Fruit fly (Drosophila melanogaster) whole organism, pupa: ENCODE measurements around the gene CG11334.
A peak's percentile ranks its signal among the peaks of the same experiment; 100 is the strongest.

Experiments
- CG10348 ChIP-seq: fragments of 200-800 bp; sonication (Bioruptor generic); IDR thresholded peaks from 2 replicates; pipeline ENCODE4 v1.3.6; 2022; ENCODE audit warnings: missing biosample characterization, missing genetic modification characterization
- CG12605 ChIP-seq: fragments of 200-800 bp; sonication (Bioruptor generic); IDR thresholded peaks from 2 replicates; pipeline ENCODE4 v1.3.6; 2022; ENCODE audit warnings: missing biosample characterization, missing genetic modification characterization
- CG13204 ChIP-seq: fragments of 200-800 bp; sonication (Bioruptor generic); optimal IDR thresholded peaks from 2 replicates; lab custom pipeline; 2018; ENCODE audit warnings: missing biosample characterization, mild to moderate bottlenecking, missing genetic modification characterization, moderate library complexity
- CG14655 ChIP-seq: fragments of 200-800 bp; sonication (Bioruptor generic); optimal IDR thresholded peaks from 3 replicates; lab custom pipeline; 2017; ENCODE audit warnings: mild to moderate bottlenecking, missing biosample characterization, missing genetic modification reagents, missing genetic modification characterization
- CG15710 ChIP-seq: fragments of 200-800 bp; sonication (Bioruptor generic); optimal IDR thresholded peaks from 2 replicates; lab custom pipeline; 2018; ENCODE audit warnings: missing biosample characterization, mild to moderate bottlenecking, missing genetic modification characterization, moderate library complexity
- CG17806 ChIP-seq: fragments of 200-800 bp; sonication (Bioruptor generic); optimal IDR thresholded peaks from 2 replicates; lab custom pipeline; 2018; ENCODE audit warnings: missing biosample characterization, mild to moderate bottlenecking, missing genetic modification characterization, moderate library complexity
- CG32121 ChIP-seq: fragments of 200-800 bp; sonication (Bioruptor generic); IDR thresholded peaks from 2 replicates; pipeline ENCODE4 v1.3.6; 2022; ENCODE audit warnings: missing biosample characterization, missing genetic modification characterization
- CG34367 ChIP-seq: fragments of 200-800 bp; sonication (Bioruptor generic); optimal IDR thresholded peaks from 2 replicates; lab custom pipeline; 2018; ENCODE audit warnings: missing biosample characterization, mild to moderate bottlenecking, missing genetic modification characterization
- CG4496 ChIP-seq: fragments of 200-800 bp; sonication (Bioruptor generic); IDR thresholded peaks from 3 replicates; pipeline ENCODE4 v1.3.6; 2022; ENCODE audit warnings: missing biosample characterization, missing genetic modification characterization
- CG8159 ChIP-seq: fragments of 200-800 bp; sonication (Bioruptor generic); optimal IDR thresholded peaks from 3 replicates; lab custom pipeline; 2018; ENCODE audit warnings: missing biosample characterization, mild to moderate bottlenecking, missing genetic modification characterization, moderate library complexity
- CG8301 ChIP-seq: fragments of 200-800 bp; sonication (Bioruptor generic); optimal IDR thresholded peaks from 2 replicates; lab custom pipeline; 2018; ENCODE audit warnings: missing biosample characterization, mild to moderate bottlenecking, missing genetic modification characterization
- CG9948 ChIP-seq: fragments of 200-800 bp; sonication (Bioruptor generic); optimal IDR thresholded peaks from 2 replicates; lab custom pipeline; 2018; ENCODE audit warnings: missing biosample characterization, mild to moderate bottlenecking, missing genetic modification characterization, moderate library complexity
- D1 ChIP-seq: fragments of 200-800 bp; sonication (Bioruptor generic); optimal IDR thresholded peaks from 2 replicates; lab custom pipeline; 2018; ENCODE audit warnings: missing biosample characterization, mild to moderate bottlenecking, missing genetic modification characterization, moderate library complexity
- EcR ChIP-seq: fragments of 200-800 bp; sonication (Bioruptor generic); optimal IDR thresholded peaks from 3 replicates; lab custom pipeline; 2019; ENCODE audit warnings: missing biosample characterization, missing genetic modification characterization, mild to moderate bottlenecking, moderate library complexity, missing genetic modification reagents
- Ets98B ChIP-seq: fragments of 200-800 bp; sonication (Bioruptor generic); IDR thresholded peaks from 2 replicates; pipeline ENCODE4 v1.3.6; 2022; ENCODE audit warnings: missing biosample characterization, missing genetic modification characterization
- Pif1A ChIP-seq: fragments of 200-800 bp; sonication (Bioruptor generic); optimal IDR thresholded peaks from 3 replicates; lab custom pipeline; 2016; ENCODE audit warnings: missing biosample characterization, missing genetic modification characterization
- Pif1B ChIP-seq: fragments of 200-800 bp; sonication (Bioruptor generic); optimal IDR thresholded peaks from 3 replicates; lab custom pipeline; 2016; ENCODE audit warnings: missing biosample characterization, missing genetic modification characterization
- Snoo ChIP-seq: fragments of 200-800 bp; sonication (Bioruptor generic); optimal IDR thresholded peaks from 3 replicates; lab custom pipeline; 2017; ENCODE audit warnings: missing biosample characterization, mild to moderate bottlenecking, missing genetic modification characterization, inconsistent platforms
- fd96Ca ChIP-seq: fragments of 200-800 bp; sonication (Bioruptor generic); IDR thresholded peaks from 3 replicates; pipeline ENCODE4 v1.3.6; 2022; ENCODE audit warnings: missing biosample characterization, missing genetic modification characterization
- gl ChIP-seq: fragments of 200-800 bp; sonication (Bioruptor generic); optimal IDR thresholded peaks from 2 replicates; lab custom pipeline; 2018; ENCODE audit warnings: missing biosample characterization, mild to moderate bottlenecking, missing genetic modification characterization
- rn ChIP-seq: fragments of 200-800 bp; sonication (Bioruptor generic); IDR thresholded peaks from 2 replicates; pipeline ENCODE4 v1.3.6; 2022; ENCODE audit warnings: missing biosample characterization, missing genetic modification characterization

CG11334 gene

DNA sequence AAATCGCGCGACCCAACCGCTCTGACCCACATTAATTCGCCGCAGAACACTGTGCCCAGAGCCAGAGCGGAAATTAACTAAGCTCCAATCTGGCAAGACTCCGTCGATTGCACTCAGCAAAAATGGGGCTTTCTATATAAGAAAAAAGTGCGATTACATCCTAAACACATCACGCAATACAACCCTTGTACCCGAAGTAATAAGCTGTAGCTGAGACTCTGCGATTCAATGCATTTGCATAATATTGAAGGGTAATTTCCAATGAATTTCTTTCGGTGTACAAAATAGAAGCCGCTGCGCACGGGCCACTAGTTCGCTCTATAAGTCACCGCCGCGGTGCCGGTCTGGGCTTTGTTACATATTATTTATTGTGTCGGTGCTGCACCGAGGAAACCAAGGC is 19.3 kb upstream of the CG11334 start:
- TF ChIP-seq fd96Ca (GFP tag; lab: Robert Waterston, UW) (peak; percentile 86), CG8301 (tag; lab: Kevin White, UChicago) (peak; percentile 70), CG8159 (tag; lab: Kevin White, UChicago) (peak; percentile 44), EcR (GFP tag; lab: Kevin White, UChicago) (no peak), rn (no peak), Snoo (tag; lab: Kevin White, UChicago) (no peak), CG10348 (GFP tag; lab: Robert Waterston, UW) (0 out of 2 replicates have a peak, but pooled peaks have one; percentile 15), CG32121 (GFP tag; lab: Robert Waterston, UW) (peak; percentile 68), CG4496 (GFP tag; lab: Robert Waterston, UW) (peak; percentile 72), gl (tag; lab: Kevin White, UChicago) (no peak), D1 (tag; lab: Kevin White, UChicago) (no peak), Ets98B (GFP tag; lab: Robert Waterston, UW) (peak; percentile 76), CG17806 (tag; lab: Kevin White, UChicago) (no peak), CG9948 (tag; lab: Kevin White, UChicago) (peak; percentile 21), CG34367 (peak; percentile 44), CG13204 (GFP tag; lab: Kevin White, UChicago) (no peak), CG14655 (GFP tag; lab: Kevin White, UChicago) (peak; percentile 68), CG12605 (peak; percentile 54), CG15710 (peak; percentile 60), Pif1A (GFP tag; lab: Kevin White, UChicago) (peak; percentile 68), Pif1B (GFP tag; lab: Kevin White, UChicago) (peak; percentile 53)

DNA sequence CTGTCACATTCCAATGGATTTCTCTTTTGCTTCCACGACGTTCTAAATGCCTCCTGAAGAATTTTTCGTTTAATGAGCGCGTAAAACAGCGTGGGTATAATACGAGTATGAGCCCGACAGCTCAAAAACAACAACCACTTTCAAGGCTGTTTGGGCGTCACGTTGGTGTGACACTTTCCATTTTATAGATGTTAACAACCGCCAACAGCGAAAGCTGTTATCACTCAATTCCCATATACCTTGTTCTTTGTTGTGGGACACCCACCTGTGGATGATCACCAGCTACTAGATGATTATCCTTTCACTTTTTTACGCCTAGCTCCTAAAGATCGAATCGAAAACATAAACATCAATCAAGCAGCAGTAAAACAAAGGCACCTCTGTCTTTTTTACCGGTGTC is 14.3 kb upstream of the CG11334 start:
- TF ChIP-seq CG9948 (tag; lab: Kevin White, UChicago) (no peak), CG12605 (no peak), CG8301 (tag; lab: Kevin White, UChicago) (no peak), Snoo (tag; lab: Kevin White, UChicago) (no peak), CG8159 (tag; lab: Kevin White, UChicago) (no peak), CG34367 (no peak)

DNA sequence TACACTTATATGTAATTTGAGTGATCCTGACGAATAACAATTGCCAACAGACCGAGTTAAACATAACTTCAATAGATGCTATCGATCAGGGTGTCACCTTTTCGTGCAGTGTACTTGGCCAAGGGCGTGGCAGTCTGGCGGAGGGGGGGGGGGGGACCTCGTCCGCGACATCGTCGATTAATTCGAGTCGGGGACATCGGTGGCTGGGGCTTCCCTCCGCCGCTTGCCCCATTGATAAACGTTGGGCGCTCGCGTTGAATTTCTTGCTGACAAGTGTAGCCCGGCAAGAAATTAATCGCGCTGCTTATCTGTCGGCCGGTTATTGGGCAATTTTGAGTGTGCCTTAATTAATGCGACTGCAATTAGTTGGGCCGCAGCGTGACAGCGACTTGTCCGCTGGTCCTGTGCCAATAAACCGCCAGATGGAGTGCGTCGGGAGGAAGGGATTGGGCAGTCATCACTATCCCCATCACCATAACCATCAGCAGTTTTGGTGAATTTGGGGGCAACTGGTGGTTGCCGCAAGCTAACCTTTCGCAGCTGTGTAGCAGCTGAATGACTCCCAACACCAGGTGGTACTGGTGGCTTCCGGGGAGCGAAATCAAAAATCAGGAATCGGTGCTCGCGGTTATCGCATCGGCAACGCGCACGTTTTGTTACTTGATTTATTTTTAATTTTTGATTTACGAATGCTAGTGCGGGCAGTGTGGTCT is 382 bp downstream of the CG11334 start:
- TF ChIP-seq CG17806 (tag; lab: Kevin White, UChicago) (no peak), fd96Ca (GFP tag; lab: Robert Waterston, UW) (0 out of 3 replicates have a peak, but pooled peaks have one; percentile 37), CG4496 (GFP tag; lab: Robert Waterston, UW) (peak; percentile 41; the same call in 1 of the 3 replicates), CG32121 (GFP tag; lab: Robert Waterston, UW) (peak; percentile 17; the same call in 1 of the 2 replicates), CG15710 (no peak), CG12605 (peak; percentile 21; the same call in 1 of the 2 replicates)
- TF ChIP-seq, all 21 proteins: peak for 4

DNA sequence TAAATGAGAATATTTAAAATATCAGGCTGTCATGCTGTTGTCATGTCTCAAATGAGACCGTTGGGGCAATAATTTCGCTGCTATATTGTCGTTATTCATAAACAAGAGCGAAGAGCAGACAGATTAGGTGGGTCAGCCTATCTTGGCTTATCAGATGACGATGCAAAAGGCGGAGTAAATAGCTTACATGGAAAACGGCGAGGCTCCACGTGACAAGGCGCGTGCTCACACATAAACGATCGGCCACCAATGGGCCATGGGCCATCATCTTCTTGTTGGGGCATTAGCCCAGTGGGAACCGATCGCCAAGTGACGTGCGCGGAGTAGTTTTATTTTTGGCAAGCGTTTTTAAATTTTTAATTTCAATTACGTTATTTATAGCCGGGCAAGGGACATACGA is 1.6 kb downstream of the CG11334 start:
- TF ChIP-seq CG8159 (tag; lab: Kevin White, UChicago) (no peak), fd96Ca (GFP tag; lab: Robert Waterston, UW) (no peak)

DNA sequence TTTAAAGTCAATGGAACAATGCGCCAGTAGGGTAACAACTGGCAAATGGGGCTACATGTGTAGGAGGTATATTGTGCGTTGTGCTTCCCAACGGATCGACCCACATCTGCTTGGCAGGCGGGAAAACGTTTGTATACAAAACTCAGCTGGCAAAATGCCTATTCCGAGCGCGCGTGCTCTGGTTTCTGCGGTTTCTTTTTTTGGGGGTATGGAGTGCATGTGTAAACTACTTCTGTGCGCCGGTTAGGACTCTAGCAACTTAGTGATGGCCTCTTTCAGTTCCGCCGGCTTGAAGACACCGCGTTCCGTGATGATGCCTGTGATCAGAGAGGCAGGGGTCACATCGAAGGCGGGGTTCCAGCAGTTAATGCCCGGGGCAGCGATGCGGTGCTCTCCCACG is 3.1 kb downstream of the CG11334 start, which contains the start of gene Loxl1:
Gene Loxl1 (minus strand): TSS at position 101 of the 400 bp plus-strand sequence.
- no peak for TF ChIP-seq CG17806 (tag; lab: Kevin White, UChicago)

DNA sequence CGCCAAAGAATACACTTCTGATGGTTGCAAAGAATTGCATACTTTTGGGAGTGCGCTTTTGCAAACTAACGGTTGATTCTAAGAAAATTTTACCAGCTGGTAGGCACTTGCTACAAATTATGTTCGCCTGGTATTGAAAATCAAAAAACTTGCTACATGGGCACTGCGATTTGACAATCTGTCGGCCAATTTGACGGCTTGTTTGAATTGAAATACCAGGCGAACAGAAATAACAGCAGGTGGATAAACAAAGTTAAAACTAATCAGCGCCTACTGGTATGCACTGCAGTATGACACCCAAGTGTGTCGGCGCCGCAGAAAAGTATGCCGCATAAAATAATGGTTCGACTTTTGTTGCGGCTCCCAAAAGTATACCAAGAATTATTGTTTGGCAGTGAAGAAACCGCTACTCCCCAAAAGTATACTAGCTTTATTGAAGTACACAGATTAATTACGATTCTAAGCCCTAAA is 4.8 kb downstream of the CG11334 start:
- no peak for TF ChIP-seq CG13204 (GFP tag; lab: Kevin White, UChicago)
- TF ChIP-seq gl (tag; lab: Kevin White, UChicago): no peak
- TF ChIP-seq CG17806 (tag; lab: Kevin White, UChicago): no peak
- TF ChIP-seq D1 (tag; lab: Kevin White, UChicago): no peak
- no peak for TF ChIP-seq CG12605
- no peak for TF ChIP-seq Pif1A (GFP tag; lab: Kevin White, UChicago)
- TF ChIP-seq EcR (GFP tag; lab: Kevin White, UChicago): no peak
- no peak for TF ChIP-seq CG32121 (GFP tag; lab: Robert Waterston, UW)
- TF ChIP-seq CG10348 (GFP tag; lab: Robert Waterston, UW): no peak
- TF ChIP-seq fd96Ca (GFP tag; lab: Robert Waterston, UW): no peak
- no peak for TF ChIP-seq CG9948 (tag; lab: Kevin White, UChicago)
- no peak for TF ChIP-seq CG15710
- TF ChIP-seq CG8301 (tag; lab: Kevin White, UChicago): no peak
- TF ChIP-seq Ets98B (GFP tag; lab: Robert Waterston, UW): no peak
- TF ChIP-seq CG4496 (GFP tag; lab: Robert Waterston, UW): no peak
- TF ChIP-seq CG34367: no peak
- no peak for TF ChIP-seq CG14655 (GFP tag; lab: Kevin White, UChicago)
- TF ChIP-seq rn: no peak
- TF ChIP-seq Pif1B (GFP tag; lab: Kevin White, UChicago): no peak
- no peak for TF ChIP-seq Snoo (tag; lab: Kevin White, UChicago)
